Worm (Caenorhabditis elegans) whole organism, L4 larva: ENCODE data around the gene pdhk-2.

Source experiments
- aly-2 ChIP-seq: sonication (generic microtip); optimal IDR thresholded peaks from 2 replicates; lab custom pipeline; 2018; ENCODE audit warnings: missing biosample characterization, missing genetic modification characterization
- ceh-82 ChIP-seq: sonication (generic microtip); optimal IDR thresholded peaks from 2 replicates; lab custom pipeline; 2017; ENCODE audit warnings: missing biosample characterization, missing genetic modification characterization
- daf-12 ChIP-seq: fragments of 150-350 bp; optimal IDR thresholded peaks from 2 replicates; lab custom pipeline; 2014; ENCODE audit warnings: missing biosample characterization, missing genetic modification reagents, missing genetic modification characterization
- lin-1 ChIP-seq: fragments of 200-800 bp; sonication (Bioruptor generic); IDR thresholded peaks from 2 replicates; pipeline ENCODE4 v1.3.6; 2022; ENCODE audit warnings: missing genetic modification reagents, missing genetic modification characterization, missing compliant biosample characterization
- lir-3 ChIP-seq: sonication (generic microtip); optimal IDR thresholded peaks from 2 replicates; lab custom pipeline; 2016; ENCODE audit warnings: mild to moderate bottlenecking, missing genetic modification characterization, missing compliant biosample characterization
- nhr-6 ChIP-seq: fragments of 150-350 bp; optimal IDR thresholded peaks from 2 replicates; lab custom pipeline; 2014; ENCODE audit warnings: missing biosample characterization, missing genetic modification characterization
- tag-97 ChIP-seq: fragments of 200-800 bp; sonication (Bioruptor generic); IDR thresholded peaks from 2 replicates; pipeline ENCODE4 v1.3.6; 2022; ENCODE audit warnings: missing genetic modification characterization, missing compliant biosample characterization

- TF ChIP-seq ceh-82 (tag; lab: Kevin White, UChicago) (no peak), nhr-6 (tag; lab: Kevin White, UChicago) (no peak), lir-3 (tag; lab: Kevin White, UChicago) (no peak), tag-97 (GFP tag; lab: Robert Waterston, UW) (no peak), lin-1 (GFP tag; lab: Robert Waterston, UW) (no peak), aly-2 (tag; lab: Kevin White, UChicago) (no peak), daf-12 (no peak)
These were observed 31.3 kb upstream of the pdhk-2 start for ce11 chrIII:8772428-8773027.
